Worm (Caenorhabditis elegans) whole organism, late embryonic: Measurements from ENCODE around the gene gtap-2.

Source experiments
- ceh-48 ChIP-seq: sonication (generic microtip); optimal IDR thresholded peaks from 2 replicates; lab custom pipeline; 2016; ENCODE audit warnings: missing genetic modification characterization, inconsistent platforms, missing compliant biosample characterization
- pqm-1 ChIP-seq: sonication (generic microtip); optimal IDR thresholded peaks from 2 replicates; lab custom pipeline; 2016; ENCODE audit warnings: missing genetic modification characterization, missing compliant biosample characterization

ce11 chrIII:9824330-9824934 is 16.1 kb downstream of the gtap-2 start, which contains the start of gene lin-52:
- TF ChIP-seq ceh-48 (tag; lab: Kevin White, UChicago), result no peak
- TF ChIP-seq pqm-1 (tag; lab: Kevin White, UChicago), result no peak
